Fruit fly (Drosophila melanogaster) whole organism, embryonic: ENCODE results near the gene CG4004.

Source experiments
- Adf1 ChIP-seq: fragments of 200-800 bp; sonication (Bioruptor generic); IDR thresholded peaks from 2 replicates; pipeline ENCODE4 v1.3.6; 2022; ENCODE audit warnings: missing biosample characterization, missing genetic modification characterization
- Atf-2 ChIP-seq: fragments of 200-800 bp; sonication (Bioruptor generic); optimal IDR thresholded peaks from 2 replicates; lab custom pipeline; 2016; ENCODE audit warnings: missing biosample characterization, missing genetic modification characterization
- BtbVII ChIP-seq: fragments of 200-800 bp; sonication (Bioruptor generic); optimal IDR thresholded peaks from 3 replicates; lab custom pipeline; 2017; ENCODE audit warnings: missing biosample characterization, mild to moderate bottlenecking, missing genetic modification characterization
- CG10267 ChIP-seq: fragments of 200-800 bp; sonication (Bioruptor generic); optimal IDR thresholded peaks from 2 replicates; lab custom pipeline; 2018; ENCODE audit warnings: missing biosample characterization, mild to moderate bottlenecking, missing genetic modification characterization, moderate library complexity
- CG10543 ChIP-seq: fragments of 200-800 bp; sonication (Bioruptor generic); optimal IDR thresholded peaks from 3 replicates; lab custom pipeline; 2017; ENCODE audit warnings: missing biosample characterization, mild to moderate bottlenecking, missing genetic modification characterization, moderate library complexity
- CG11093 ChIP-seq: fragments of 200-800 bp; sonication (Bioruptor generic); IDR thresholded peaks from 3 replicates; pipeline ENCODE4 v1.3.6; 2022; ENCODE audit warnings: missing biosample characterization, missing genetic modification characterization
- CG11560 ChIP-seq: fragments of 200-800 bp; sonication (Bioruptor generic); IDR thresholded peaks from 3 replicates; pipeline ENCODE4 v1.3.6; 2022; ENCODE audit warnings: missing biosample characterization, missing genetic modification characterization
- CG12942 ChIP-seq: fragments of 200-800 bp; sonication (Bioruptor generic); optimal IDR thresholded peaks from 3 replicates; lab custom pipeline; 2016; ENCODE audit warnings: missing biosample characterization, missing genetic modification characterization
- CG15269 ChIP-seq: fragments of 200-800 bp; sonication (Bioruptor generic); optimal IDR thresholded peaks from 2 replicates; lab custom pipeline; 2018; ENCODE audit warnings: missing biosample characterization, mild to moderate bottlenecking, missing genetic modification characterization, moderate library complexity
- CG1603 ChIP-seq: fragments of 200-800 bp; sonication (Bioruptor generic); optimal IDR thresholded peaks from 2 replicates; lab custom pipeline; 2019; ENCODE audit warnings: missing biosample characterization, mild to moderate bottlenecking, missing genetic modification characterization, moderate library complexity
- CG16813 ChIP-seq: fragments of 200-800 bp; sonication (Bioruptor generic); IDR thresholded peaks from 3 replicates; pipeline ENCODE4 v1.3.6; 2022; ENCODE audit warnings: missing biosample characterization, missing genetic modification characterization; ENCODE audit not compliant: partially characterized antibody
- CG2199 ChIP-seq: fragments of 200-800 bp; sonication (Bioruptor generic); IDR thresholded peaks from 3 replicates; pipeline ENCODE4 v1.3.6; 2022; ENCODE audit warnings: missing biosample characterization, missing genetic modification characterization
- CG3163 ChIP-seq: fragments of 200-800 bp; sonication (Bioruptor generic); optimal IDR thresholded peaks from 3 replicates; lab custom pipeline; 2016; ENCODE audit warnings: missing biosample characterization, missing genetic modification characterization
- CG32772 ChIP-seq: fragments of 200-800 bp; sonication (Bioruptor generic); IDR thresholded peaks from 2 replicates; pipeline ENCODE4 v1.3.6; 2022; ENCODE audit warnings: missing biosample characterization, missing genetic modification characterization
- CG33213 ChIP-seq: fragments of 200-800 bp; sonication (Bioruptor generic); optimal IDR thresholded peaks from 3 replicates; lab custom pipeline; 2016; ENCODE audit warnings: missing biosample characterization, missing genetic modification characterization
- CG42726 ChIP-seq: fragments of 200-800 bp; sonication (Bioruptor generic); IDR thresholded peaks from 2 replicates; pipeline ENCODE4 v1.3.6; 2022; ENCODE audit warnings: missing biosample characterization, missing genetic modification characterization; ENCODE audit not compliant: partially characterized antibody
- CG4328 ChIP-seq: fragments of 200-800 bp; sonication (Bioruptor generic); optimal IDR thresholded peaks from 3 replicates; lab custom pipeline; 2017; ENCODE audit warnings: missing biosample characterization, missing genetic modification reagents, missing genetic modification characterization
- CG4707 ChIP-seq: fragments of 200-800 bp; sonication (Bioruptor generic); optimal IDR thresholded peaks from 2 replicates; lab custom pipeline; 2018; ENCODE audit warnings: missing biosample characterization, mild to moderate bottlenecking, missing genetic modification characterization, moderate library complexity
- CG7372 ChIP-seq: fragments of 200-800 bp; sonication (Bioruptor generic); IDR thresholded peaks from 2 replicates; pipeline ENCODE4 v1.3.6; 2022; ENCODE audit warnings: missing biosample characterization, missing genetic modification characterization
- CG9797 ChIP-seq: fragments of 200-800 bp; sonication (Bioruptor generic); optimal IDR thresholded peaks from 3 replicates; lab custom pipeline; 2018; ENCODE audit warnings: missing biosample characterization, mild to moderate bottlenecking, missing genetic modification characterization
- CoRest ChIP-seq: fragments of 200-800 bp; sonication (Bioruptor generic); optimal IDR thresholded peaks from 3 replicates; lab custom pipeline; 2018; ENCODE audit warnings: missing biosample characterization, mild to moderate bottlenecking, missing genetic modification characterization, moderate library complexity
- Drgx ChIP-seq: fragments of 200-800 bp; sonication (Bioruptor generic); IDR thresholded peaks from 2 replicates; pipeline ENCODE4 v1.3.6; 2022; ENCODE audit warnings: missing biosample characterization, missing genetic modification characterization
- E2f1 ChIP-seq: fragments of 200-800 bp; sonication (Bioruptor generic); IDR thresholded peaks from 2 replicates; pipeline ENCODE4 v1.3.6; 2022; ENCODE audit warnings: missing biosample characterization, missing genetic modification characterization
- Fer1 ChIP-seq: fragments of 200-800 bp; sonication (Bioruptor generic); optimal IDR thresholded peaks from 2 replicates; lab custom pipeline; 2017; ENCODE audit warnings: missing biosample characterization, mild to moderate bottlenecking, missing genetic modification characterization
- Kr ChIP-seq: fragments of 200-800 bp; sonication (Bioruptor generic); optimal IDR thresholded peaks from 2 replicates; lab custom pipeline; 2017; ENCODE audit warnings: missing biosample characterization, mild to moderate bottlenecking, missing genetic modification characterization
- NC2β ChIP-seq: fragments of 200-800 bp; sonication (Bioruptor generic); optimal IDR thresholded peaks from 2 replicates; lab custom pipeline; 2016; ENCODE audit warnings: missing biosample characterization, missing genetic modification characterization
- Nf-YA ChIP-seq: fragments of 200-800 bp; sonication (Bioruptor generic); IDR thresholded peaks from 2 replicates; pipeline ENCODE4 v1.3.6; 2022; ENCODE audit warnings: missing biosample characterization, missing genetic modification characterization
- Side ChIP-seq: fragments of 200-800 bp; sonication (Bioruptor generic); optimal IDR thresholded peaks from 2 replicates; lab custom pipeline; 2016; ENCODE audit warnings: missing biosample characterization, missing genetic modification characterization
- Ssrp ChIP-seq: fragments of 200-800 bp; sonication (Bioruptor generic); optimal IDR thresholded peaks from 2 replicates; lab custom pipeline; 2018; ENCODE audit warnings: missing biosample characterization, mild to moderate bottlenecking, missing genetic modification characterization, moderate library complexity
- ash1 ChIP-seq: fragments of 200-800 bp; sonication (Bioruptor generic); optimal IDR thresholded peaks from 2 replicates; lab custom pipeline; 2018; ENCODE audit warnings: missing biosample characterization, mild to moderate bottlenecking, missing genetic modification characterization
- az2 ChIP-seq: fragments of 200-800 bp; sonication (Bioruptor generic); optimal IDR thresholded peaks from 3 replicates; lab custom pipeline; 2016; ENCODE audit warnings: missing biosample characterization, missing genetic modification characterization
- bigmax ChIP-seq: fragments of 200-800 bp; sonication (Bioruptor generic); optimal IDR thresholded peaks from 2 replicates; lab custom pipeline; 2018; ENCODE audit warnings: missing biosample characterization, mild to moderate bottlenecking, missing genetic modification characterization
- br ChIP-seq: fragments of >200 bp; optimal IDR thresholded peaks from 2 replicates; lab custom pipeline; 2017
- btn ChIP-seq: fragments of 200-800 bp; sonication (Bioruptor generic); optimal IDR thresholded peaks from 2 replicates; lab custom pipeline; 2016; ENCODE audit warnings: missing biosample characterization, missing genetic modification characterization
- cad ChIP-seq: fragments of >200 bp; optimal IDR thresholded peaks from 2 replicates; lab custom pipeline; 2017; ENCODE audit warnings: missing biosample characterization, missing genetic modification characterization
- cato ChIP-seq: fragments of 200-800 bp; sonication (Bioruptor generic); optimal IDR thresholded peaks from 2 replicates; lab custom pipeline; 2016; ENCODE audit warnings: missing biosample characterization, missing genetic modification characterization, borderline replicate concordance
- ci ChIP-seq: fragments of 200-800 bp; sonication (Bioruptor generic); IDR thresholded peaks from 3 replicates; pipeline ENCODE4 v1.3.6; 2022; ENCODE audit warnings: missing biosample characterization, missing genetic modification characterization
- corto ChIP-seq: fragments of 200-800 bp; sonication (Bioruptor generic); optimal IDR thresholded peaks from 2 replicates; lab custom pipeline; 2016; ENCODE audit warnings: missing biosample characterization, mild to moderate bottlenecking, missing genetic modification characterization, moderate library complexity
- dan ChIP-seq: fragments of 200-800 bp; sonication (Bioruptor generic); IDR thresholded peaks from 2 replicates; pipeline ENCODE4 v1.3.6; 2022; ENCODE audit warnings: missing biosample characterization, missing genetic modification characterization
- dmrt99B ChIP-seq: fragments of 200-800 bp; sonication (Bioruptor generic); optimal IDR thresholded peaks from 2 replicates; lab custom pipeline; 2018; ENCODE audit warnings: missing biosample characterization, mild to moderate bottlenecking, missing genetic modification characterization, moderate library complexity
- dpn ChIP-seq, 2 experiments: fragments of 200-800 bp; sonication (Bioruptor generic); optimal IDR thresholded peaks; 3 replicates each; lab custom pipeline; 2016; ENCODE audit warnings: missing biosample characterization in 2 of 2, missing genetic modification characterization in 2 of 2
- fd64A ChIP-seq: fragments of 200-800 bp; sonication (Bioruptor generic); optimal IDR thresholded peaks from 3 replicates; lab custom pipeline; 2018; ENCODE audit warnings: missing biosample characterization, mild to moderate bottlenecking, missing genetic modification characterization
- fru ChIP-seq: fragments of >200 bp; optimal IDR thresholded peaks from 2 replicates; lab custom pipeline; 2017
- grau ChIP-seq: fragments of 200-800 bp; optimal IDR thresholded peaks from 3 replicates; lab custom pipeline; 2019; ENCODE audit warnings: missing biosample characterization, mild to moderate bottlenecking, missing genetic modification characterization, moderate library complexity
- ind ChIP-seq: fragments of 200-800 bp; sonication (Bioruptor generic); optimal IDR thresholded peaks from 3 replicates; lab custom pipeline; 2016; ENCODE audit warnings: missing biosample characterization, missing genetic modification characterization
- jigr1 ChIP-seq: fragments of 200-800 bp; sonication (Bioruptor generic); IDR thresholded peaks from 3 replicates; pipeline ENCODE4 v1.3.6; 2022; ENCODE audit warnings: missing biosample characterization, missing genetic modification characterization
- pan ChIP-seq, 4 experiments: fragments of >200 bp in 3 of 4; fragments of 200-800 bp in 1 of 4; sonication (Bioruptor generic) in 1 of 4; optimal IDR thresholded peaks in 3 of 4; IDR thresholded peaks in 1 of 4; 2 replicates each; pipeline versions ENCODE4 v1.3.6 to Lab custom; 2017 to 2022; ENCODE audit warnings: missing biosample characterization in 2 of 4, missing genetic modification characterization in 2 of 4, mixed read lengths in 1 of 4
- sisA ChIP-seq: fragments of 200-800 bp; sonication (Bioruptor generic); IDR thresholded peaks from 2 replicates; pipeline ENCODE4 v1.3.6; 2022; ENCODE audit warnings: missing biosample characterization, missing genetic modification characterization
- sob ChIP-seq: fragments of 200-800 bp; sonication (Bioruptor generic); IDR thresholded peaks from 2 replicates; pipeline ENCODE4 v1.3.6; 2022; ENCODE audit warnings: missing biosample characterization, missing genetic modification characterization
- unpg ChIP-seq: fragments of 200-800 bp; sonication (Bioruptor generic); optimal IDR thresholded peaks from 3 replicates; lab custom pipeline; 2018; ENCODE audit warnings: missing biosample characterization, mild to moderate bottlenecking, missing genetic modification characterization, moderate library complexity

CG4004 gene

dm6 chrX:12750928-12751631 lies 7.1 kb downstream of the CG4004 start (continued):
- peak; percentile 100 for TF ChIP-seq Atf-2
- peak; percentile 100 for TF ChIP-seq E2f1 (GFP tag; lab: Robert Waterston, UW)
- peak; percentile 100 for TF ChIP-seq sob (GFP tag; lab: Robert Waterston, UW)
- TF ChIP-seq CG15269 (tag; lab: Kevin White, UChicago), result peak; percentile 100
- peak; percentile 96 for TF ChIP-seq CG3163 (GFP tag; lab: Kevin White, UChicago)
- peak; percentile 100 for TF ChIP-seq CG10543 (GFP tag; lab: Kevin White, UChicago)
- TF ChIP-seq CG11560 (tag; lab: Robert Waterston, UW), result peak; percentile 96
- TF ChIP-seq Drgx, result peak; percentile 100
- TF ChIP-seq ash1 (GFP tag; lab: Kevin White, UChicago), result peak; percentile 88
- peak; percentile 100 for TF ChIP-seq CG33213 (GFP tag; lab: Kevin White, UChicago)
- peak; percentile 100 for TF ChIP-seq Fer1 (GFP tag; lab: Kevin White, UChicago)
- peak; percentile 99 for TF ChIP-seq Side
- TF ChIP-seq ci, result peak; percentile 98
- TF ChIP-seq cato (GFP tag; lab: Kevin White, UChicago), result peak; percentile 99
- TF ChIP-seq jigr1, result peak; percentile 99
- peak; percentile 100 for TF ChIP-seq az2 (GFP tag; lab: Kevin White, UChicago)
- TF ChIP-seq sisA (GFP tag; lab: Robert Waterston, UW), result peak; percentile 100
- peak; percentile 87 for TF ChIP-seq fd64A (GFP tag; lab: Kevin White, UChicago)
- TF ChIP-seq CG12942, result peak; percentile 99
- TF ChIP-seq CG4328, result peak; percentile 100
- peak; percentile 100 for TF ChIP-seq CoRest (tag; lab: Kevin White, UChicago)
- peak; percentile 74 for TF ChIP-seq CG9797 (GFP tag; lab: Kevin White, UChicago)
- peak; percentile 95 for TF ChIP-seq CG1603 (tag; lab: Kevin White, UChicago)
- peak; percentile 95 for TF ChIP-seq Adf1 (GFP tag; lab: Robert Waterston, UW)
- TF ChIP-seq CG32772 (GFP tag; lab: Robert Waterston, UW), result peak; percentile 99
- TF ChIP-seq CG4707, result peak; percentile 97
- peak; percentile 99 for TF ChIP-seq NC2β (GFP tag; lab: Kevin White, UChicago)
- peak; percentile 86 for TF ChIP-seq bigmax
- no peak for TF ChIP-seq cad (GFP tag; lab: Kevin White, UChicago)
- peak; percentile 58 for TF ChIP-seq CG16813 (GFP tag; lab: Robert Waterston, UW)
- peak; percentile 99 for TF ChIP-seq btn
- no peak for TF ChIP-seq br
- peak; percentile 100 for TF ChIP-seq dpn (GFP tag; optimal IDR thresholded peaks at IDR 0.05; lab: Kevin White, UChicago)
- peak; percentile 100 for TF ChIP-seq CG7372 (GFP tag; lab: Robert Waterston, UW)
- peak; percentile 85 for TF ChIP-seq corto (GFP tag; lab: Kevin White, UChicago)
- TF ChIP-seq CG10267 (tag; lab: Kevin White, UChicago), result peak; percentile 99
- no peak for TF ChIP-seq fru (lab: Kevin White, UChicago)
- peak; percentile 95 for TF ChIP-seq Kr (GFP tag; lab: Kevin White, UChicago)
- TF ChIP-seq Nf-YA (GFP tag; lab: Robert Waterston, UW), result peak; percentile 99
- peak; percentile 99 for TF ChIP-seq CG11093 (GFP tag; lab: Robert Waterston, UW)
- peak; percentile 98 for TF ChIP-seq CG2199
- TF ChIP-seq grau (tag; lab: Kevin White, UChicago), result peak; percentile 100
- TF ChIP-seq ind, result peak; percentile 100
- no peak for TF ChIP-seq CG42726 (GFP tag; lab: Robert Waterston, UW)
- TF ChIP-seq unpg (GFP tag; lab: Kevin White, UChicago), result peak; percentile 100
- TF ChIP-seq BtbVII, result peak; percentile 100
- TF ChIP-seq Ssrp (tag; lab: Kevin White, UChicago), result peak; percentile 100
- TF ChIP-seq dmrt99B (tag; lab: Kevin White, UChicago), result peak; percentile 100
- TF ChIP-seq pan (optimal IDR thresholded peaks at IDR 0.05; lab: Kevin White, UChicago), result no peak
- TF ChIP-seq pan (GFP tag; optimal IDR thresholded peaks at IDR 0.05 in 1 of 2, IDR thresholded peaks at IDR 0.05 in 1 of 2), result peak in 1 of 2 experiments; percentile 100
- peak; percentile 85 for TF ChIP-seq dan
